Worm (Caenorhabditis elegans) whole organism, L1 larva: ENCODE measurements around the gene W03F9.9.

Source experiments
- ama-1 ChIP-seq: fragments of 150-350 bp; optimal IDR thresholded peaks from 2 replicates; lab custom pipeline; 2014
- swsn-7 ChIP-seq: sonication (generic microtip); optimal IDR thresholded peaks from 2 replicates; lab custom pipeline; 2016; ENCODE audit warnings: missing genetic modification characterization, missing compliant biosample characterization

ce11 chrV:123915-124314, 14.8 kb upstream of the W03F9.9 start:
- TF ChIP-seq ama-1 (lab: Kevin White, UChicago) (no peak), swsn-7 (tag; lab: Kevin White, UChicago) (no peak)
